Fruit fly (Drosophila melanogaster): ENCODE results near the gene CG5854.

dm6 chr3R:23919366-23919765 is 14.3 kb upstream of the CG5854 start:
- no peak for TF ChIP-seq Crg-1 (GFP tag; optimal IDR thresholded peaks at IDR 0.05)
- no peak for TF ChIP-seq CG12768 (GFP tag; optimal IDR thresholded peaks at IDR 0.05)
- no peak for TF ChIP-seq CG14711 (tag; optimal IDR thresholded peaks at IDR 0.05)
- TF ChIP-seq toe (GFP tag; optimal IDR thresholded peaks at IDR 0.05) = no peak
- no peak for TF ChIP-seq CG7045 (GFP tag; optimal IDR thresholded peaks at IDR 0.05)
- no peak for TF ChIP-seq Hr96 (GFP tag; optimal IDR thresholded peaks at IDR 0.05)
- no peak for TF ChIP-seq kay (GFP tag; ENCODE audit: borderline replicate concordance)
- no peak for TF ChIP-seq CG33017 (tag; optimal IDR thresholded peaks at IDR 0.05)
